Worm (Caenorhabditis elegans): ENCODE data around the gene gtr-1.
A peak's percentile ranks its signal among the peaks of the same experiment; 100 is the strongest.

Gene gtr-1

ce11 chrX:769550-769949 lies 33.0 kb upstream of the gtr-1 start:
- TF ChIP-seq mep-1 (tag; optimal IDR thresholded peaks at IDR 0.05) (no peak), sptf-1 (tag; optimal IDR thresholded peaks at IDR 0.05) (no peak), sem-2 (GFP tag; optimal IDR thresholded peaks at IDR 0.05) (no peak), cnd-1 (tag; optimal IDR thresholded peaks at IDR 0.05) (no peak), nhr-76 (tag; optimal IDR thresholded peaks at IDR 0.05) (no peak), bed-3 (GFP tag; optimal IDR thresholded peaks at IDR 0.05) (no peak), M03D4.4 (tag; optimal IDR thresholded peaks at IDR 0.05) (no peak), hlh-1 (tag; optimal IDR thresholded peaks at IDR 0.05) (no peak), elt-3 (tag; optimal IDR thresholded peaks at IDR 0.05) (no peak), ceh-43 (GFP tag; optimal IDR thresholded peaks at IDR 0.05) (no peak), nhr-237 (tag; optimal IDR thresholded peaks at IDR 0.05) (no peak)

- TF ChIP-seq bed-3 (GFP tag; optimal IDR thresholded peaks at IDR 0.05): no peak
- no peak for TF ChIP-seq mab-5 (tag; optimal IDR thresholded peaks at IDR 0.05)
- no peak for TF ChIP-seq zip-8 (tag; optimal IDR thresholded peaks at IDR 0.05)
- TF ChIP-seq hlh-1 (tag; optimal IDR thresholded peaks at IDR 0.05): no peak
- TF ChIP-seq nhr-237 (tag; optimal IDR thresholded peaks at IDR 0.05): no peak
- TF ChIP-seq sem-2 (GFP tag; optimal IDR thresholded peaks at IDR 0.05): no peak
- TF ChIP-seq nhr-76 (tag; optimal IDR thresholded peaks at IDR 0.05): no peak
- TF ChIP-seq nhr-2 (tag; optimal IDR thresholded peaks at IDR 0.05): no peak
- TF ChIP-seq ceh-39 (tag; optimal IDR thresholded peaks at IDR 0.05): no peak
- no peak for TF ChIP-seq lin-32 (GFP tag; optimal IDR thresholded peaks at IDR 0.05)
- TF ChIP-seq mls-2 (tag; optimal IDR thresholded peaks at IDR 0.05): no peak
Observed at ce11 chrX:770537-770936, 32.0 kb upstream of the gtr-1 start, which contains the start of gene T04G9.7. Gene T04G9.7 (plus strand): TSS chrX:770837.

DNA sequence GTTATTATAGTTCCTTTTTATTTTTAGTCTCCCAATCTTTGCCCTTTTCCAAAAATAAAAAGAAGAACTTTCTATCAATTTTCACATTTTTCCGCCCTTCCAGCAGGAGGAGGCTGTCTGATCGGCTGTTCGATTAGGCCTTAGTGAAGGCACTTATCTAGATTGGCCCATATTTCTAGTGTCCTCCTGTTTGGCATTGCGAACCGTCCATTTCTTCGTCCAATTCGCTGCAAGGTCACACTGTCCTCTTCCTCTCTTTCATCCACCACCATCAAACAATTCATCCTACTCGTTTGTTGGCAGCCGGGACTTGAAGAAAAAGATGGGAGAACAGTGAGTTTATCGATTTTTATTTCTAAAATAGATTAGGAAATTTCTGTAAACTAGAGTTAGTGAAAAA lies 30.4 kb upstream of the gtr-1 start, which contains the start of gene T04G9.4:
Gene T04G9.4 (plus strand): TSS at position 293 of the 400 bp plus-strand sequence.
- no peak for TF ChIP-seq pha-4 (tag; optimal IDR thresholded peaks at IDR 0.05)
- TF ChIP-seq elt-1 (tag; optimal IDR thresholded peaks at IDR 0.05; ENCODE audit: borderline replicate concordance, insufficient read depth): peak; percentile 63

ce11 chrX:777421-777820 lies 25.2 kb upstream of the gtr-1 start, which contains the start of gene nas-15:
Gene nas-15 (plus strand): TSS chrX:777721.
- no peak for TF ChIP-seq cnd-1 (tag; optimal IDR thresholded peaks at IDR 0.05)
- no peak for TF ChIP-seq mep-1 (tag; optimal IDR thresholded peaks at IDR 0.05)
- no peak for TF ChIP-seq hlh-1 (tag; optimal IDR thresholded peaks at IDR 0.05)

- no peak for TF ChIP-seq ceh-43 (GFP tag; optimal IDR thresholded peaks at IDR 0.05)
Observed at ce11 chrX:779259-779658, 23.3 kb upstream of the gtr-1 start.

ce11 chrX:780027-780426 lies 22.6 kb upstream of the gtr-1 start:
- TF ChIP-seq ztf-11 (tag; optimal IDR thresholded peaks at IDR 0.05) (no peak), nhr-237 (tag; optimal IDR thresholded peaks at IDR 0.05) (no peak), drap-1 (GFP tag; optimal IDR thresholded peaks at IDR 0.05) (no peak), bed-3 (GFP tag; optimal IDR thresholded peaks at IDR 0.05) (no peak), blmp-1 (tag; optimal IDR thresholded peaks at IDR 0.05) (no peak), mep-1 (tag; optimal IDR thresholded peaks at IDR 0.05) (no peak), elt-1 (tag; optimal IDR thresholded peaks at IDR 0.05; ENCODE audit: borderline replicate concordance, insufficient read depth) (no peak), unc-39 (tag; optimal IDR thresholded peaks at IDR 0.05) (no peak), nhr-12 (tag; optimal IDR thresholded peaks at IDR 0.05) (no peak), unc-62 (GFP tag; optimal IDR thresholded peaks at IDR 0.05) (no peak)

- TF ChIP-seq bed-3 (GFP tag; optimal IDR thresholded peaks at IDR 0.05): no peak
- TF ChIP-seq ces-1 (GFP tag; optimal IDR thresholded peaks at IDR 0.05): no peak
- no peak for TF ChIP-seq tbx-8 (GFP tag; optimal IDR thresholded peaks at IDR 0.05)
- no peak for TF ChIP-seq lin-32 (GFP tag; optimal IDR thresholded peaks at IDR 0.05)
- TF ChIP-seq lsy-2 (tag; optimal IDR thresholded peaks at IDR 0.05): no peak
- no peak for TF ChIP-seq ztf-11 (tag; optimal IDR thresholded peaks at IDR 0.05)
Observed at ce11 chrX:784853-785252, 17.7 kb upstream of the gtr-1 start, which contains the start of gene T04G9.6. Gene T04G9.6 (minus strand): TSS chrX:784953.

Data from whole organism, mixed stage, embryonic.